Fruit fly (Drosophila melanogaster) whole organism: ENCODE data around the gene Pdxk.

Experiments
- CG8478 ChIP-seq: fragments of >200 bp; optimal IDR thresholded peaks from 2 replicates; lab custom pipeline; 2018; ENCODE audit warnings: inconsistent platforms
- Dll ChIP-seq: fragments of >200 bp; optimal IDR thresholded peaks from 2 replicates; lab custom pipeline; 2017
- EcR ChIP-seq, 2 experiments: fragments of >200 bp; optimal IDR thresholded peaks; 2 replicates each; lab custom pipeline; 2017; ENCODE audit warnings: missing biosample characterization in 2 of 2, missing genetic modification characterization in 2 of 2, missing genetic modification reagents in 2 of 2
- pan ChIP-seq: fragments of >200 bp; optimal IDR thresholded peaks from 2 replicates; lab custom pipeline; 2017
- usp ChIP-seq: fragments of >200 bp; optimal IDR thresholded peaks from 2 replicates; lab custom pipeline; 2017; ENCODE audit warnings: missing biosample characterization, missing genetic modification characterization, mixed read lengths

dm6 chr3L:9399013-9399750, 39.1 kb downstream of the Pdxk start, which contains the start of gene CG4080:
- TF ChIP-seq CG8478 (lab: Kevin White, UChicago) (no peak), pan (lab: Kevin White, UChicago) (no peak), usp (GFP tag; lab: Kevin White, UChicago) (no peak), EcR (GFP tag; optimal IDR thresholded peaks at IDR 0.05; lab: Kevin White, UChicago) (no peak), Dll (lab: Kevin White, UChicago) (no peak)
